Worm (Caenorhabditis elegans): ENCODE results near the gene ilkp-1.

ce11 chrII:11042878-11043331 lies 7.2 kb upstream of the ilkp-1 start:
- TF ChIP-seq ama-1 (optimal IDR thresholded peaks at IDR 0.05) (peak; percentile 66), F13H6.1 (tag; optimal IDR thresholded peaks at IDR 0.05) (peak; percentile 92), mdl-1 (tag; optimal IDR thresholded peaks at IDR 0.05) (peak; percentile 42 to 47), fos-1 (tag; optimal IDR thresholded peaks at IDR 0.05) (peak; percentile 38), unc-39 (tag; optimal IDR thresholded peaks at IDR 0.05) (no peak), sem-4 (tag; optimal IDR thresholded peaks at IDR 0.05) (peak; percentile 38), blmp-1 (tag; optimal IDR thresholded peaks at IDR 0.05; ENCODE audit: insufficient read depth) (peak; percentile 44), nhr-6 (tag; optimal IDR thresholded peaks at IDR 0.05) (no peak)
